Worm (Caenorhabditis elegans) whole organism, L2 larva: ENCODE data around the gene R74.7.

Experiments used
- F13H6.1 ChIP-seq: sonication (generic microtip); optimal IDR thresholded peaks from 2 replicates; lab custom pipeline; 2016; ENCODE audit warnings: missing genetic modification characterization, missing compliant biosample characterization
- alr-1 ChIP-seq: fragments of 150-350 bp; optimal IDR thresholded peaks from 2 replicates; lab custom pipeline; 2014; ENCODE audit warnings: missing biosample characterization, missing genetic modification characterization
- aly-2 ChIP-seq: fragments of 150-350 bp; optimal IDR thresholded peaks from 2 replicates; lab custom pipeline; 2014; ENCODE audit warnings: missing biosample characterization, missing genetic modification characterization
- ama-1 ChIP-seq: fragments of 150-350 bp; optimal IDR thresholded peaks from 2 replicates; lab custom pipeline; 2018; ENCODE audit warnings: inconsistent platforms
- ceh-16 ChIP-seq: fragments of 150-350 bp; optimal IDR thresholded peaks from 2 replicates; lab custom pipeline; 2014; ENCODE audit warnings: missing biosample characterization, missing genetic modification characterization
- mbf-1 ChIP-seq: sonication (generic microtip); optimal IDR thresholded peaks from 2 replicates; lab custom pipeline; 2017; ENCODE audit warnings: missing biosample characterization, missing genetic modification characterization
- nhr-12 ChIP-seq: fragments of 150-350 bp; optimal IDR thresholded peaks from 2 replicates; lab custom pipeline; 2014; ENCODE audit warnings: missing biosample characterization, missing genetic modification characterization
- nhr-25 ChIP-seq: fragments of 150-350 bp; sonication (generic microtip); optimal IDR thresholded peaks from 3 replicates; lab custom pipeline; 2014; ENCODE audit warnings: missing biosample characterization, missing genetic modification characterization
- nhr-6 ChIP-seq: fragments of 150-350 bp; optimal IDR thresholded peaks from 2 replicates; lab custom pipeline; 2014; ENCODE audit warnings: missing biosample characterization, missing genetic modification characterization
- nhr-77 ChIP-seq: fragments of 150-350 bp; optimal IDR thresholded peaks from 2 replicates; lab custom pipeline; 2014; ENCODE audit warnings: missing biosample characterization, missing genetic modification characterization
- zag-1 ChIP-seq: fragments of 150-350 bp; optimal IDR thresholded peaks from 2 replicates; lab custom pipeline; 2014; ENCODE audit warnings: missing biosample characterization, missing genetic modification characterization
- ztf-1 ChIP-seq: fragments of 200-800 bp; sonication (Bioruptor generic); conservative IDR thresholded peaks from 2 replicates; pipeline ENCODE4 v1.3.6; 2022; ENCODE audit warnings: missing genetic modification characterization, missing compliant biosample characterization
- ztf-11 ChIP-seq: sonication (generic microtip); optimal IDR thresholded peaks from 2 replicates; lab custom pipeline; 2017; ENCODE audit warnings: missing biosample characterization, missing genetic modification characterization

- TF ChIP-seq nhr-25 (no peak), F13H6.1 (tag; lab: Kevin White, UChicago) (no peak), ztf-11 (tag; lab: Kevin White, UChicago) (no peak), nhr-77 (no peak), ama-1 (lab: Kevin White, UChicago) (no peak), mbf-1 (tag; lab: Kevin White, UChicago) (no peak), nhr-6 (tag; lab: Kevin White, UChicago) (no peak), aly-2 (no peak), ceh-16 (tag; lab: Kevin White, UChicago) (no peak), alr-1 (tag; lab: Kevin White, UChicago) (no peak), nhr-12 (no peak), zag-1 (tag; lab: Kevin White, UChicago) (no peak), ztf-1 (GFP tag; lab: Robert Waterston, UW) (no peak)
These were observed 17.4 kb upstream of the R74.7 start, which contains the start of gene lars-1 for ce11 chrIII:4186751-4187309.
